Fruit fly (Drosophila melanogaster) whole organism, wandering third instar larva: ENCODE results near the gene CG10581.

Source experiments
- CG32264 ChIP-seq: fragments of 200-800 bp; sonication (Bioruptor generic); optimal IDR thresholded peaks from 2 replicates; lab custom pipeline; 2016; ENCODE audit warnings: missing biosample characterization, missing genetic modification characterization
- Dfd ChIP-seq: fragments of >200 bp; optimal IDR thresholded peaks from 2 replicates; lab custom pipeline; 2017; ENCODE audit warnings: missing biosample characterization, missing genetic modification characterization
- Dif ChIP-seq: fragments of 200-275, 200-300 bp; sonication (Bioruptor generic); optimal IDR thresholded peaks from 2 replicates; lab custom pipeline; 2018; ENCODE audit warnings: missing biosample characterization, missing genetic modification characterization; ENCODE audit not compliant: partially characterized antibody
- HLH106 ChIP-seq: fragments of 200-800 bp; optimal IDR thresholded peaks from 3 replicates; lab custom pipeline; 2019; ENCODE audit warnings: missing biosample characterization, mild to moderate bottlenecking, missing genetic modification characterization, moderate library complexity
- br ChIP-seq: fragments of 200-800 bp; sonication (Bioruptor generic); optimal IDR thresholded peaks from 2 replicates; lab custom pipeline; 2016; ENCODE audit warnings: missing biosample characterization, missing genetic modification characterization
- dl ChIP-seq, 2 experiments: fragments of 175-275, 200-275 bp in 1 of 2; fragments of 200-275 bp in 1 of 2; sonication (Bioruptor generic); optimal IDR thresholded peaks; lab custom pipeline; 2018; ENCODE audit warnings: mild to moderate bottlenecking in 2 of 2, missing biosample characterization in 2 of 2, missing genetic modification characterization in 2 of 2, moderate library complexity in 2 of 2; ENCODE audit not compliant: partially characterized antibody in 2 of 2, insufficient read depth in 1 of 2
- h ChIP-seq: fragments of 200-800 bp; sonication (Bioruptor generic); optimal IDR thresholded peaks from 3 replicates; lab custom pipeline; 2016; ENCODE audit warnings: missing biosample characterization, mild to moderate bottlenecking, missing genetic modification characterization
- psq ChIP-seq: fragments of 200-800 bp; sonication (Bioruptor generic); optimal IDR thresholded peaks from 3 replicates; lab custom pipeline; 2017; ENCODE audit warnings: missing biosample characterization, mild to moderate bottlenecking, missing genetic modification characterization, moderate library complexity
- sv ChIP-seq: fragments of 200-800 bp; sonication (Bioruptor generic); optimal IDR thresholded peaks from 3 replicates; lab custom pipeline; 2016; ENCODE audit warnings: missing biosample characterization, missing genetic modification characterization
- usp ChIP-seq: fragments of >200 bp; optimal IDR thresholded peaks from 2 replicates; lab custom pipeline; 2017; ENCODE audit warnings: missing biosample characterization, missing genetic modification characterization

- TF ChIP-seq br (GFP tag; lab: Kevin White, UChicago) (peak; percentile 8), Dif (no peak), sv (GFP tag; lab: Kevin White, UChicago) (no peak), h (GFP tag; lab: Kevin White, UChicago) (peak; percentile 1), usp (GFP tag; lab: Kevin White, UChicago) (no peak), Dfd (no peak), dl (GFP tag; optimal IDR thresholded peaks at IDR 0.05; lab: Kevin White, UChicago; ENCODE audit: insufficient read depth in 1 of 2, partially characterized antibody in 2 of 2) (no peak), psq (peak; percentile 77), CG32264 (GFP tag; lab: Kevin White, UChicago) (no peak), HLH106 (tag; lab: Kevin White, UChicago) (no peak)
Measured at dm6 chr3L:21026917-21027517, 7.0 kb downstream of the CG10581 start, which contains the start of gene skd.
